Fruit fly (Drosophila melanogaster): ENCODE measurements around the gene mRRF2.
A peak's percentile ranks its signal among the peaks of the same experiment; 100 is the strongest.

mRRF2 gene

DNA sequence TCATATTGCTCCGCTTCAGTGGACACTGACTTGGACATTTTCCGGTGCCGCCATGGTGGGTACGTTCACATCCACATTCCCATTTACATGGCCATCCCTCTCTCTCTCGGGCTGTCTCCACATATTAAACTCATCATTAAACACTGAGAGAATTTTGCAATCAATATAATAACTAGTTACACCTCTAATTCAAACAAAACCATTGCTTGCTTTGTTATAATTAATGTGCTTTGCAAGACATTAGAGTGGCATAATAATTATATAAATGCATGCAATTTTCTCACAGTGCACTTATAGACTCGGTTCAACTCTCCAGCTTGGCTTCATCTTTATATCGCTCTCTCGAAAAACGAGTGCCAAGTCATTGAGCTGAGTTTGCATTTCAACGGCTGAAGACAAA is 11.3 kb downstream of the mRRF2 start (continued):
- peak; percentile 90 for TF ChIP-seq Gug (GFP tag; IDR thresholded peaks at IDR 0.05)
- TF ChIP-seq CG11762 (GFP tag; optimal IDR thresholded peaks at IDR 0.05; ENCODE audit: insufficient read depth): peak; percentile 85
- peak; percentile 79 for TF ChIP-seq lz (GFP tag; optimal IDR thresholded peaks at IDR 0.05)
- TF ChIP-seq CG10669 (GFP tag; optimal IDR thresholded peaks at IDR 0.05): peak; percentile 91
- peak; percentile 90 for TF ChIP-seq Lpt (GFP tag; optimal IDR thresholded peaks at IDR 0.05)
- TF ChIP-seq CG10631 (GFP tag; optimal IDR thresholded peaks at IDR 0.05): peak; percentile 89
- no peak for TF ChIP-seq Eip93F (GFP tag; optimal IDR thresholded peaks at IDR 0.05)
- TF ChIP-seq fkh (GFP tag; optimal IDR thresholded peaks at IDR 0.05): no peak
- TF ChIP-seq CG11294 (GFP tag; IDR thresholded peaks at IDR 0.05): peak; percentile 85
- no peak for TF ChIP-seq CG6276 (GFP tag; optimal IDR thresholded peaks at IDR 0.05)
- peak; percentile 91 for TF ChIP-seq CG8319 (GFP tag; optimal IDR thresholded peaks at IDR 0.05)
- peak; percentile 79 for TF ChIP-seq CG34406 (GFP tag; optimal IDR thresholded peaks at IDR 0.05)
- peak; percentile 75 for TF ChIP-seq CG8632 (GFP tag; optimal IDR thresholded peaks at IDR 0.05)
- TF ChIP-seq Ets21C (GFP tag; optimal IDR thresholded peaks at IDR 0.05): no peak
- TF ChIP-seq CG3032 (tag; optimal IDR thresholded peaks at IDR 0.05): peak; percentile 86
- peak; percentile 97 for TF ChIP-seq CG15336 (GFP tag; IDR thresholded peaks at IDR 0.05)
- peak; percentile 81 for TF ChIP-seq cyc (GFP tag; optimal IDR thresholded peaks at IDR 0.05)
- TF ChIP-seq Hr38 (GFP tag; optimal IDR thresholded peaks at IDR 0.05): peak; percentile 44
- peak; percentile 86 for TF ChIP-seq CG6808 (GFP tag; optimal IDR thresholded peaks at IDR 0.05)
- TF ChIP-seq dac (GFP tag; optimal IDR thresholded peaks at IDR 0.05): peak; percentile 78
- peak; percentile 91 for TF ChIP-seq Eip75B (GFP tag; optimal IDR thresholded peaks at IDR 0.05)
- peak; percentile 84 for TF ChIP-seq esn (GFP tag; optimal IDR thresholded peaks at IDR 0.05)
- peak; percentile 81 for TF ChIP-seq topi (GFP tag; optimal IDR thresholded peaks at IDR 0.05)
- no peak for TF ChIP-seq Smox (GFP tag; optimal IDR thresholded peaks at IDR 0.05)
- peak; percentile 88 for TF ChIP-seq spab (GFP tag; optimal IDR thresholded peaks at IDR 0.05)
- TF ChIP-seq pdm3 (GFP tag; optimal IDR thresholded peaks at IDR 0.05): no peak
- peak; percentile 84 for TF ChIP-seq Sox14 (GFP tag; optimal IDR thresholded peaks at IDR 0.05)
- TF ChIP-seq dsx (GFP tag; optimal IDR thresholded peaks at IDR 0.05; ENCODE audit: poor library complexity, severe bottlenecking): peak; percentile 90

DNA sequence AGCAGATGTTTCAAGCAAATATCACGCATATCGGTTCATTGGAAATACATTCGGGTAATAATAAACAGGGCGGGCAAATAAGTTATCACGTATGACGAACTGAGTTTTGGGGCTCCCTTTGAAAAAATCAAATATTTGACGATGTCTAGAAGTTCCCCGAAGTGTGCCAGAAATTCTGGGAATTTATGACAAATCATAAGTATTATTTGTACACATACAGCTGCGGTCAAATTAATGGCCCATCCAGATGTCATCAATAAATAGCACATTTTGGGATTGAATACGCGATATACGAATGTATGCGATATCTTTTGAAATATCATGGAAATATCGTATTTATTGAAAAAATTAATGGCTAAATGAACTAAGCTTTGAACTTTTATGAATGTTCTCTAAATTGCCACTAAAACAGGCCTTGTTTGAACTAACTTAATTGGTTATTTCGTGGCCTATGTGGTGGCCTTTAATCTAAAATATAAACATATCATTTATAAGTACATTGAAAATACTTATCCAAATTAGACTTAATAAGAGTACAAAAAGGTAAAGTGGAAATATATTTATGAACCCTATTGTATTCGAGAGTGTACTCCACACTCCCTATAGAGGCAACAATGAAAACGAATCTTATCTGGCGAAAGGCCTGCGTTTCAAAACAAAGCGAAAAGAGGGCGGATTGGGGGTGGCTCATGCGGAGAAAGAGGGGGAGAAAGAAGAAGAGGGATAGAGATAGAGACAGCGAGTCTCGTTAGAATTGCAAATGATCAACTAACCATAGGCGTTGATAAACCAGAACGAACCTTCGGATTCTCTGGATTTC is 12.2 kb downstream of the mRRF2 start:
- peak; percentile 42; the same call in 1 of the 3 replicates for TF ChIP-seq CG8119 (GFP tag; IDR thresholded peaks at IDR 0.05)
- TF ChIP-seq fd59A (GFP tag; optimal IDR thresholded peaks at IDR 0.05): no peak
- TF ChIP-seq salr (GFP tag; optimal IDR thresholded peaks at IDR 0.05): no peak
- peak; percentile 55 for TF ChIP-seq CG6792 (GFP tag; optimal IDR thresholded peaks at IDR 0.05)
- peak; percentile 35 for TF ChIP-seq Ets96B (tag; optimal IDR thresholded peaks at IDR 0.05)
- no peak for TF ChIP-seq CG9139 (GFP tag; optimal IDR thresholded peaks at IDR 0.05)
- TF ChIP-seq CG10631 (GFP tag; optimal IDR thresholded peaks at IDR 0.05): peak; percentile 46
- no peak for TF ChIP-seq CG6854 (GFP tag; optimal IDR thresholded peaks at IDR 0.05)
- peak; percentile 44 for TF ChIP-seq Blimp-1 (GFP tag; optimal IDR thresholded peaks at IDR 0.05)
- TF ChIP-seq CG6808 (GFP tag; optimal IDR thresholded peaks at IDR 0.05): peak; percentile 47
- peak; percentile 70 for TF ChIP-seq Smox (GFP tag; optimal IDR thresholded peaks at IDR 0.05)
- TF ChIP-seq Sox102F (GFP tag; optimal IDR thresholded peaks at IDR 0.05): peak; percentile 56
- peak; percentile 54 for TF ChIP-seq Hr4 (GFP tag; optimal IDR thresholded peaks at IDR 0.05)
- TF ChIP-seq CG1621 (tag; optimal IDR thresholded peaks at IDR 0.05): no peak
- peak; percentile 16 for TF ChIP-seq CG3919 (GFP tag; optimal IDR thresholded peaks at IDR 0.05)
- TF ChIP-seq acj6 (GFP tag; optimal IDR thresholded peaks at IDR 0.05): peak; percentile 49
- TF ChIP-seq vri (GFP tag; optimal IDR thresholded peaks at IDR 0.05): no peak
- peak; percentile 54 for TF ChIP-seq pdm3 (GFP tag; optimal IDR thresholded peaks at IDR 0.05)
- peak; percentile 56 for TF ChIP-seq Met (GFP tag; optimal IDR thresholded peaks at IDR 0.05)
- TF ChIP-seq Lpt (GFP tag; optimal IDR thresholded peaks at IDR 0.05): no peak
- TF ChIP-seq esn (GFP tag; optimal IDR thresholded peaks at IDR 0.05): peak; percentile 81
- peak; percentile 56 for TF ChIP-seq OdsH (GFP tag; optimal IDR thresholded peaks at IDR 0.05)
- TF ChIP-seq dac (GFP tag; optimal IDR thresholded peaks at IDR 0.05): no peak
- peak; percentile 76 for TF ChIP-seq fkh (GFP tag; optimal IDR thresholded peaks at IDR 0.05)
- TF ChIP-seq CG11762 (GFP tag; optimal IDR thresholded peaks at IDR 0.05; ENCODE audit: insufficient read depth): no peak
- TF ChIP-seq fd85E (GFP tag; optimal IDR thresholded peaks at IDR 0.05): no peak
- no peak for TF ChIP-seq CG4318 (GFP tag; optimal IDR thresholded peaks at IDR 0.05)
- peak; percentile 31 for TF ChIP-seq Sox15 (GFP tag; optimal IDR thresholded peaks at IDR 0.05)
- TF ChIP-seq CG8632 (GFP tag; optimal IDR thresholded peaks at IDR 0.05): peak; percentile 53
- TF ChIP-seq Ets21C (GFP tag; optimal IDR thresholded peaks at IDR 0.05): peak; percentile 34
- no peak for TF ChIP-seq CG8319 (GFP tag; optimal IDR thresholded peaks at IDR 0.05)
